Worm (Caenorhabditis elegans) whole organism, L1 larva: ENCODE data around the gene txt-5.

Experiments
- C16A3.4 ChIP-seq: fragments of 150-350 bp; optimal IDR thresholded peaks from 2 replicates; lab custom pipeline; 2014; ENCODE audit warnings: missing biosample characterization, missing genetic modification characterization
- F16B12.6 ChIP-seq: fragments of 150-350 bp; optimal IDR thresholded peaks from 2 replicates; lab custom pipeline; 2014; ENCODE audit warnings: missing biosample characterization, missing genetic modification characterization
- Y116A8C.19 ChIP-seq: sonication (generic microtip); optimal IDR thresholded peaks from 2 replicates; lab custom pipeline; 2016; ENCODE audit warnings: missing compliant biosample characterization, missing genetic modification characterization, borderline replicate concordance
- aha-1 ChIP-seq: fragments of 150-350 bp; optimal IDR thresholded peaks from 2 replicates; lab custom pipeline; 2014; ENCODE audit warnings: missing biosample characterization, missing genetic modification characterization
- ama-1 ChIP-seq: fragments of 150-350 bp; optimal IDR thresholded peaks from 2 replicates; lab custom pipeline; 2014
- blmp-1 ChIP-seq: fragments of 150-350 bp; optimal IDR thresholded peaks from 2 replicates; lab custom pipeline; 2014; ENCODE audit warnings: missing biosample characterization, missing genetic modification characterization
- ceh-63 ChIP-seq: fragments of 200-800 bp; sonication (Bioruptor generic); optimal IDR thresholded peaks from 2 replicates; lab custom pipeline; 2018; ENCODE audit warnings: mild to moderate bottlenecking, missing genetic modification characterization, missing compliant biosample characterization
- ceh-8 ChIP-seq: fragments of 200-800 bp; sonication (Bioruptor generic); optimal IDR thresholded peaks from 2 replicates; lab custom pipeline; 2018; ENCODE audit warnings: mild to moderate bottlenecking, missing genetic modification characterization, moderate library complexity, missing compliant biosample characterization
- ceh-90 ChIP-seq: sonication (generic microtip); optimal IDR thresholded peaks from 2 replicates; lab custom pipeline; 2016; ENCODE audit warnings: missing genetic modification characterization, missing compliant biosample characterization
- dpl-1 ChIP-seq, 3 experiments: fragments of 150-350 bp in 2 of 3; sonication (generic microtip) in 1 of 3; optimal IDR thresholded peaks; 2 replicates each; lab custom pipeline; 2014 to 2017; ENCODE audit warnings: missing biosample characterization in 3 of 3, missing genetic modification characterization in 3 of 3, missing genetic modification reagents in 3 of 3
- dsc-1 ChIP-seq: sonication (generic microtip); optimal IDR thresholded peaks from 2 replicates; lab custom pipeline; 2016; ENCODE audit warnings: mild to moderate bottlenecking, missing genetic modification characterization, missing compliant biosample characterization
- efl-1 ChIP-seq, 4 experiments: fragments of 150-350 bp; optimal IDR thresholded peaks in 3 of 4; peaks in 1 of 4; 1 replicate in 1 of 4; 2 replicates in 3 of 4; lab custom pipeline; 2014; ENCODE audit warnings: missing biosample characterization in 2 of 4, missing genetic modification characterization in 2 of 4, missing genetic modification reagents in 2 of 4
- efl-3 ChIP-seq: fragments of 200-800 bp; sonication (Bioruptor generic); optimal IDR thresholded peaks from 2 replicates; lab custom pipeline; 2018; ENCODE audit warnings: mild to moderate bottlenecking, missing genetic modification characterization, missing compliant biosample characterization
- egl-13 ChIP-seq: sonication (generic microtip); optimal IDR thresholded peaks from 2 replicates; lab custom pipeline; 2016; ENCODE audit warnings: missing genotype, missing genetic modification reagents, missing genetic modification characterization, missing compliant biosample characterization
- egl-27 ChIP-seq, 2 experiments: fragments of 150-350 bp in 1 of 2; sonication (generic microtip); optimal IDR thresholded peaks; 3 replicates each; lab custom pipeline; 2017 to 2018; ENCODE audit warnings: missing biosample characterization in 2 of 2, missing genetic modification characterization in 2 of 2, missing genetic modification reagents in 2 of 2
- elt-2 ChIP-seq: sonication (generic microtip); optimal IDR thresholded peaks from 2 replicates; lab custom pipeline; 2016; ENCODE audit warnings: missing genetic modification characterization, mild to moderate bottlenecking, inconsistent platforms, missing compliant biosample characterization, missing genetic modification reagents
- ets-5 ChIP-seq: fragments of 200-800 bp; sonication (Bioruptor generic); IDR thresholded peaks from 2 replicates; pipeline ENCODE4 v1.3.6; 2022; ENCODE audit warnings: missing genetic modification characterization, missing compliant biosample characterization
- fkh-4 ChIP-seq: sonication (generic microtip); optimal IDR thresholded peaks from 2 replicates; lab custom pipeline; 2016; ENCODE audit warnings: missing compliant biosample characterization, missing genetic modification characterization, borderline replicate concordance
- fkh-8 ChIP-seq: sonication (generic microtip); optimal IDR thresholded peaks from 2 replicates; lab custom pipeline; 2016; ENCODE audit warnings: mild to moderate bottlenecking, missing genetic modification characterization, missing compliant biosample characterization
- fos-1 ChIP-seq: fragments of 150-350 bp; optimal IDR thresholded peaks from 2 replicates; lab custom pipeline; 2014; ENCODE audit warnings: missing biosample characterization, missing genetic modification characterization
- hpl-2 ChIP-seq: fragments of 150-350 bp; optimal IDR thresholded peaks from 2 replicates; lab custom pipeline; 2014; ENCODE audit warnings: missing biosample characterization, missing genetic modification reagents, missing genetic modification characterization
- isw-1 ChIP-seq: fragments of 200-800 bp; sonication (Bioruptor generic); IDR thresholded peaks from 2 replicates; pipeline ENCODE4 v1.3.6; 2022; ENCODE audit warnings: missing genetic modification characterization, missing compliant biosample characterization
- lin-14 ChIP-seq: fragments of 200-800 bp; sonication (Bioruptor generic); optimal IDR thresholded peaks from 2 replicates; lab custom pipeline; 2018; ENCODE audit warnings: mild to moderate bottlenecking, missing genetic modification characterization, moderate library complexity, missing compliant biosample characterization
- lin-15B ChIP-seq: fragments of 150-350 bp; sonication (generic microtip); optimal IDR thresholded peaks from 3 replicates; lab custom pipeline; 2014; ENCODE audit warnings: missing biosample characterization, missing genetic modification characterization
- lin-35 ChIP-seq, 2 experiments: fragments of 150-350 bp; optimal IDR thresholded peaks; 2 replicates each; lab custom pipeline; 2014; ENCODE audit warnings: missing biosample characterization in 2 of 2, missing genetic modification characterization in 2 of 2, missing genetic modification reagents in 2 of 2
- lin-39 ChIP-seq: fragments of 150-350 bp; optimal IDR thresholded peaks from 2 replicates; lab custom pipeline; 2014; ENCODE audit warnings: missing biosample characterization, missing genetic modification reagents, missing genetic modification characterization
- lir-3 ChIP-seq: sonication (generic microtip); optimal IDR thresholded peaks from 2 replicates; lab custom pipeline; 2016; ENCODE audit warnings: mild to moderate bottlenecking, missing genetic modification characterization, moderate library complexity, missing compliant biosample characterization; ENCODE audit not compliant: poor library complexity
- mab-9 ChIP-seq: fragments of 200-800 bp; sonication (Bioruptor generic); IDR thresholded peaks from 2 replicates; pipeline ENCODE4 v1.3.6; 2022; ENCODE audit warnings: missing genetic modification reagents, missing genetic modification characterization, missing compliant biosample characterization
- mep-1 ChIP-seq: fragments of 150-350 bp; optimal IDR thresholded peaks from 2 replicates; lab custom pipeline; 2014; ENCODE audit warnings: missing biosample characterization, missing genetic modification characterization
- nhr-11 ChIP-seq: fragments of 150-350 bp; optimal IDR thresholded peaks from 2 replicates; lab custom pipeline; 2014; ENCODE audit warnings: missing biosample characterization, missing genetic modification characterization
- nhr-12 ChIP-seq: sonication (generic microtip); optimal IDR thresholded peaks from 2 replicates; lab custom pipeline; 2017; ENCODE audit warnings: missing biosample characterization, missing genetic modification characterization
- nhr-20 ChIP-seq: sonication (generic microtip); optimal IDR thresholded peaks from 2 replicates; lab custom pipeline; 2016; ENCODE audit warnings: mild to moderate bottlenecking, missing genetic modification characterization, missing compliant biosample characterization
- nhr-237 ChIP-seq: fragments of 150-350 bp; optimal IDR thresholded peaks from 2 replicates; lab custom pipeline; 2014; ENCODE audit warnings: missing biosample characterization, missing genetic modification characterization
- nhr-28 ChIP-seq: fragments of 150-350 bp; optimal IDR thresholded peaks from 2 replicates; lab custom pipeline; 2014; ENCODE audit warnings: missing biosample characterization, missing genetic modification characterization
- nhr-47 ChIP-seq: sonication (generic microtip); optimal IDR thresholded peaks from 2 replicates; lab custom pipeline; 2016; ENCODE audit warnings: mild to moderate bottlenecking, missing genetic modification characterization, moderate library complexity, missing compliant biosample characterization
- nhr-71 ChIP-seq: sonication (generic microtip); optimal IDR thresholded peaks from 2 replicates; lab custom pipeline; 2016; ENCODE audit warnings: mild to moderate bottlenecking, missing genetic modification characterization, moderate library complexity, missing compliant biosample characterization
- nhr-76 ChIP-seq: sonication (generic microtip); optimal IDR thresholded peaks from 2 replicates; lab custom pipeline; 2017; ENCODE audit warnings: missing biosample characterization, missing genetic modification characterization
- nhr-77 ChIP-seq: fragments of 150-350 bp; optimal IDR thresholded peaks from 2 replicates; lab custom pipeline; 2014; ENCODE audit warnings: missing biosample characterization, missing genetic modification characterization
- nhr-85 ChIP-seq: sonication (generic microtip); peaks from one replicate; lab custom pipeline; 2016; ENCODE audit warnings: missing genetic modification characterization, inconsistent platforms, missing compliant biosample characterization
- nhr-90 ChIP-seq: sonication (generic microtip); optimal IDR thresholded peaks from 2 replicates; lab custom pipeline; 2016; ENCODE audit warnings: mild to moderate bottlenecking, missing genetic modification characterization, missing compliant biosample characterization; ENCODE audit not compliant: poor library complexity
- snu-23 ChIP-seq: sonication (generic microtip); optimal IDR thresholded peaks from 2 replicates; lab custom pipeline; 2016; ENCODE audit warnings: missing genetic modification characterization, missing compliant biosample characterization
- sox-4 ChIP-seq: sonication (generic microtip); optimal IDR thresholded peaks from 2 replicates; lab custom pipeline; 2016; ENCODE audit warnings: missing genetic modification characterization, missing compliant biosample characterization
- swsn-7 ChIP-seq: sonication (generic microtip); optimal IDR thresholded peaks from 2 replicates; lab custom pipeline; 2016; ENCODE audit warnings: missing genetic modification characterization, missing compliant biosample characterization
- tbx-2 ChIP-seq: sonication (generic microtip); optimal IDR thresholded peaks from 2 replicates; lab custom pipeline; 2016; ENCODE audit warnings: missing genetic modification characterization, missing compliant biosample characterization
- tlp-1 ChIP-seq: fragments of 150-350 bp; optimal IDR thresholded peaks from 2 replicates; lab custom pipeline; 2014; ENCODE audit warnings: missing biosample characterization, missing genetic modification characterization
- unc-30 ChIP-seq: sonication (generic microtip); optimal IDR thresholded peaks from 2 replicates; lab custom pipeline; 2017; ENCODE audit warnings: missing biosample characterization, missing genetic modification characterization
- unc-62 ChIP-seq: fragments of 150-350 bp; optimal IDR thresholded peaks from 2 replicates; lab custom pipeline; 2014; ENCODE audit warnings: missing biosample characterization, missing genetic modification reagents, missing genetic modification characterization
- zag-1 ChIP-seq: fragments of 150-350 bp; optimal IDR thresholded peaks from 2 replicates; lab custom pipeline; 2014; ENCODE audit warnings: missing biosample characterization, missing genetic modification characterization
- zip-4 ChIP-seq: fragments of 200-800 bp; sonication (Bioruptor generic); optimal IDR thresholded peaks from 2 replicates; lab custom pipeline; 2018; ENCODE audit warnings: mild to moderate bottlenecking, missing genetic modification characterization, moderate library complexity, missing compliant biosample characterization
- ztf-11 ChIP-seq, 2 experiments: sonication (generic microtip); optimal IDR thresholded peaks; 2 replicates each; lab custom pipeline; 2016 to 2017; ENCODE audit warnings: missing genetic modification characterization in 2 of 2, missing biosample characterization in 1 of 2, missing compliant biosample characterization in 1 of 2

Gene txt-5

DNA sequence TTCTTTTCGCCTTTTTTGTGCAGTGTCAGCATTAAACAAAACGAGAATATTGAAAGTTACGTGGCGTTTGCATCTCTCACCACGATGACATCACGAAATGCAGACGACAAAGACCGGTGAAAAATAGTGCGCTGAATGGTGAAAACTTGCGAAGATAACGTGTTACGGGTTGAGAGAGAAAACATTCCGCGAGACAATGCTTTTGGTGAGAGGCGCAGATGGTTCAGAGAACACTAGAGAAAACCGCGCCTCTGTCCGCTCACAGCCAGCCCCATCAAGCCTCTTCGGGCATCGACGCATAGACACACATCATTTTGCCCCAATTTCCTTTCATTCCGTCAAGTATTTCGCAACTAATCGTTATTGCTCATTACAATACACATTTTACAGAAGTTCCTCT is 17.7 kb upstream of the txt-5 start, which contains the start of the genes C37C3.9 and C37C3.18 (continued):
- TF ChIP-seq lin-15B (no peak), tbx-2 (tag; lab: Kevin White, UChicago) (peak; percentile 78), mab-9 (peak; percentile 27; the same call in 1 of the 2 replicates), sox-4 (tag; lab: Kevin White, UChicago) (peak; percentile 3), nhr-47 (tag; lab: Kevin White, UChicago) (peak; percentile 85), ama-1 (lab: Kevin White, UChicago) (no peak), blmp-1 (tag; lab: Kevin White, UChicago) (peak; percentile 77), ets-5 (no peak), swsn-7 (tag; lab: Kevin White, UChicago) (peak; percentile 81), nhr-12 (tag; lab: Kevin White, UChicago) (no peak), hpl-2 (peak; percentile 84), ztf-11 (tag; optimal IDR thresholded peaks at IDR 0.05; lab: Kevin White, UChicago) (no peak), F16B12.6 (tag; lab: Kevin White, UChicago) (peak; percentile 32), lin-35 (GFP tag; optimal IDR thresholded peaks at IDR 0.05; lab: Kevin White, UChicago) (peak; percentile 74 to 82), ceh-63 (GFP tag; lab: Kevin White, UChicago) (no peak), lin-39 (tag; lab: Kevin White, UChicago) (no peak), fos-1 (peak; percentile 80), egl-13 (tag; lab: Kevin White, UChicago) (peak; percentile 5), zag-1 (peak; percentile 39), Y116A8C.19 (tag; lab: Kevin White, UChicago) (no peak), efl-1 (optimal IDR thresholded peaks at IDR 0.05; lab: Kevin White, UChicago) (peak; percentile 85 to 97), efl-1 (GFP tag; optimal IDR thresholded peaks at IDR 0.05 in 1 of 2; lab: Kevin White, UChicago) (peak; percentile 54 to 90), nhr-71 (tag; lab: Kevin White, UChicago) (peak; percentile 90), nhr-20 (tag; lab: Kevin White, UChicago) (peak; percentile 80), unc-30 (tag; lab: Kevin White, UChicago) (no peak), tlp-1 (tag; lab: Kevin White, UChicago) (no peak), nhr-237 (tag; lab: Kevin White, UChicago) (peak; percentile 61), ceh-8 (GFP tag; lab: Kevin White, UChicago) (peak; percentile 27), nhr-90 (tag; lab: Kevin White, UChicago) (peak; percentile 48), lir-3 (tag; lab: Kevin White, UChicago) (no peak), fkh-4 (tag; lab: Kevin White, UChicago) (no peak), nhr-28 (tag; lab: Kevin White, UChicago) (no peak), aha-1 (tag; lab: Kevin White, UChicago) (no peak), nhr-11 (tag; lab: Kevin White, UChicago) (peak; percentile 51), nhr-77 (tag; lab: Kevin White, UChicago) (peak; percentile 85), fkh-8 (tag; lab: Kevin White, UChicago) (peak; percentile 87), ceh-90 (tag; lab: Kevin White, UChicago) (no peak)

DNA sequence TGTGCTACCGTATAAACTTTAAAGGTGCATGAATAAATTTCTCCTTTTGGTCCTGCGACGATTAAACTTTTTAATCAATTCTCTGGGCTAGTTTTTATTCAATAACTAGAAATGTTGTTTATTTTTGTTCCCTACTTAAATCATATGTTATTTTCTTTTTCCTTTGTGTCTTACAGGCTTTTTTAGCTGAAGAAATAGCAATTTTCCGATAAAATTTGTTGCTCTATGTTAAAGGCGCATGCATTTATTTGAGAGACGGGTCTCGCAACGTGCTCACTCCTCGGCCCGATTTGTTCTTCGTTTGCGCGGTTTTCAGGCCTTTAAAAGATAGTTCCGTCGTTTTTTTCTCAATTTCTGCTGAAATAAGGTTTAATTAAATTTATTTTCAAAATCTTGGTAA is 17.0 kb upstream of the txt-5 start:
- TF ChIP-seq zip-4 (GFP tag; lab: Kevin White, UChicago) (no peak), nhr-76 (tag; lab: Kevin White, UChicago) (no peak), aha-1 (tag; lab: Kevin White, UChicago) (no peak), lin-15B (no peak), unc-30 (tag; lab: Kevin White, UChicago) (no peak), elt-2 (tag; lab: Kevin White, UChicago) (no peak), nhr-85 (no peak), ceh-63 (GFP tag; lab: Kevin White, UChicago) (no peak), dpl-1 (GFP tag; optimal IDR thresholded peaks at IDR 0.05; lab: Kevin White, UChicago) (peak in 1 of 3 experiments; percentile 13), mep-1 (tag; lab: Kevin White, UChicago) (no peak), snu-23 (GFP tag; lab: Kevin White, UChicago) (no peak), dsc-1 (tag; lab: Kevin White, UChicago) (no peak), isw-1 (GFP tag; lab: Robert Waterston, UW) (no peak), lin-14 (GFP tag; lab: Kevin White, UChicago) (no peak), C16A3.4 (tag; lab: Kevin White, UChicago) (no peak), sox-4 (tag; lab: Kevin White, UChicago) (no peak), egl-27 (tag; optimal IDR thresholded peaks at IDR 0.05; lab: Kevin White, UChicago) (no peak), efl-1 (optimal IDR thresholded peaks at IDR 0.05; lab: Kevin White, UChicago) (no peak), efl-1 (GFP tag; optimal IDR thresholded peaks at IDR 0.05 in 1 of 2; lab: Kevin White, UChicago) (peak in 1 of 2 experiments; percentile 12), unc-62 (GFP tag; lab: Kevin White, UChicago) (no peak), nhr-28 (tag; lab: Kevin White, UChicago) (no peak), lin-35 (GFP tag; optimal IDR thresholded peaks at IDR 0.05; lab: Kevin White, UChicago) (peak in 1 of 2 experiments; percentile 30), efl-3 (GFP tag; lab: Kevin White, UChicago) (no peak)
